Fruit fly (Drosophila melanogaster) whole organism, embryonic: ENCODE results near the gene Prx1.

Experiments
- Awh ChIP-seq: fragments of 200-800 bp; sonication (Bioruptor generic); IDR thresholded peaks from 2 replicates; pipeline ENCODE4, ENCODE4 v1.3.6; 2022; ENCODE audit warnings: missing biosample characterization, missing genetic modification characterization
- B-H2 ChIP-seq: fragments of 200-800 bp; sonication (Bioruptor generic); optimal IDR thresholded peaks from 2 replicates; lab custom pipeline; 2018; ENCODE audit warnings: missing biosample characterization, mild to moderate bottlenecking, missing genetic modification characterization
- CG10366 ChIP-seq: fragments of 200-800 bp; sonication (Bioruptor generic); IDR thresholded peaks from 2 replicates; pipeline ENCODE4 v1.3.6; 2022; ENCODE audit warnings: missing biosample characterization, missing genetic modification characterization
- CG11695 ChIP-seq: fragments of 200-800 bp; sonication (Bioruptor generic); IDR thresholded peaks from 3 replicates; pipeline ENCODE4 v1.3.6; 2022; ENCODE audit warnings: missing biosample characterization, missing genetic modification characterization
- CG12942 ChIP-seq: fragments of 200-800 bp; sonication (Bioruptor generic); optimal IDR thresholded peaks from 3 replicates; lab custom pipeline; 2016; ENCODE audit warnings: missing biosample characterization, missing genetic modification characterization
- CG13287 ChIP-seq: fragments of 200-800 bp; sonication (Bioruptor generic); IDR thresholded peaks from 2 replicates; pipeline ENCODE4 v1.3.6; 2022; ENCODE audit warnings: missing biosample characterization, missing genetic modification characterization; ENCODE audit not compliant: partially characterized antibody
- CG13424 ChIP-seq: fragments of 200-800 bp; sonication (Bioruptor generic); optimal IDR thresholded peaks from 2 replicates; lab custom pipeline; 2019; ENCODE audit warnings: missing biosample characterization, mild to moderate bottlenecking, missing genetic modification characterization, moderate library complexity
- CG17361 ChIP-seq: fragments of 200-800 bp; sonication (Bioruptor generic); IDR thresholded peaks from 3 replicates; pipeline ENCODE4 v1.3.6; 2022; ENCODE audit warnings: missing biosample characterization, missing genetic modification characterization
- CG17568 ChIP-seq: fragments of 200-800 bp; sonication (Bioruptor generic); optimal IDR thresholded peaks from 2 replicates; lab custom pipeline; 2018; ENCODE audit warnings: missing biosample characterization, mild to moderate bottlenecking, missing genetic modification characterization, moderate library complexity
- CG1792 ChIP-seq: fragments of 200-800 bp; sonication (Bioruptor generic); optimal IDR thresholded peaks from 2 replicates; lab custom pipeline; 2016; ENCODE audit warnings: missing biosample characterization, missing genetic modification characterization
- CG18262 ChIP-seq: fragments of 200-800 bp; optimal IDR thresholded peaks from 3 replicates; lab custom pipeline; 2019; ENCODE audit warnings: missing biosample characterization, mild to moderate bottlenecking, missing genetic modification characterization, moderate library complexity
- CG2712 ChIP-seq: fragments of 200-800 bp; optimal IDR thresholded peaks from 3 replicates; lab custom pipeline; 2019; ENCODE audit warnings: missing biosample characterization, mild to moderate bottlenecking, missing genetic modification characterization, moderate library complexity
- CG2875 ChIP-seq: fragments of 200-800 bp; sonication (Bioruptor generic); optimal IDR thresholded peaks from 2 replicates; lab custom pipeline; 2017; ENCODE audit warnings: missing biosample characterization, mild to moderate bottlenecking, missing genetic modification characterization, missing genetic modification reagents
- CG3065 ChIP-seq: fragments of 200-800 bp; sonication (Bioruptor generic); optimal IDR thresholded peaks from 2 replicates; lab custom pipeline; 2016; ENCODE audit warnings: missing biosample characterization, missing genetic modification characterization
- CG31441 ChIP-seq: fragments of 200-800 bp; sonication (Bioruptor generic); IDR thresholded peaks from 2 replicates; pipeline ENCODE4 v1.3.6; 2022; ENCODE audit warnings: missing biosample characterization, missing genetic modification characterization
- CG42726 ChIP-seq: fragments of 200-800 bp; sonication (Bioruptor generic); IDR thresholded peaks from 2 replicates; pipeline ENCODE4 v1.3.6; 2022; ENCODE audit warnings: missing biosample characterization, missing genetic modification characterization; ENCODE audit not compliant: partially characterized antibody
- CG4424 ChIP-seq: fragments of 200-800 bp; sonication (Bioruptor generic); optimal IDR thresholded peaks from 3 replicates; lab custom pipeline; 2016; ENCODE audit warnings: missing biosample characterization, missing genetic modification characterization
- CG6272 ChIP-seq: fragments of 200-800 bp; sonication (Bioruptor generic); IDR thresholded peaks from 2 replicates; pipeline ENCODE4 v1.3.6; 2022; ENCODE audit warnings: missing biosample characterization, missing genetic modification characterization
- CG6654 ChIP-seq: fragments of 200-800 bp; sonication (Bioruptor generic); optimal IDR thresholded peaks from 2 replicates; lab custom pipeline; 2017; ENCODE audit warnings: missing biosample characterization, mild to moderate bottlenecking, missing genetic modification characterization
- CG8089 ChIP-seq: fragments of 200-800 bp; sonication (Bioruptor generic); optimal IDR thresholded peaks from 3 replicates; lab custom pipeline; 2016; ENCODE audit warnings: missing biosample characterization, missing genetic modification characterization
- CG8924 ChIP-seq: fragments of 200-800 bp; optimal IDR thresholded peaks from 3 replicates; lab custom pipeline; 2019; ENCODE audit warnings: missing biosample characterization, mild to moderate bottlenecking, missing genetic modification characterization, moderate library complexity
- CG9609 ChIP-seq: fragments of 200-800 bp; sonication (Bioruptor generic); optimal IDR thresholded peaks from 3 replicates; lab custom pipeline; 2016; ENCODE audit warnings: missing biosample characterization, missing genetic modification characterization
- CG9876 ChIP-seq: fragments of 200-800 bp; sonication (Bioruptor generic); optimal IDR thresholded peaks from 2 replicates; lab custom pipeline; 2016; ENCODE audit warnings: missing biosample characterization, missing genetic modification characterization
- CG9932 ChIP-seq: fragments of 200-800 bp; sonication (Bioruptor generic); IDR thresholded peaks from 2 replicates; pipeline ENCODE4 v1.3.6; 2022; ENCODE audit warnings: missing biosample characterization, missing genetic modification characterization
- Chrac-16 ChIP-seq: fragments of 200-800 bp; sonication (Bioruptor generic); optimal IDR thresholded peaks from 3 replicates; lab custom pipeline; 2016; ENCODE audit warnings: missing biosample characterization, missing genetic modification characterization
- Ets97D ChIP-seq: fragments of 200-800 bp; sonication (Bioruptor generic); optimal IDR thresholded peaks from 3 replicates; lab custom pipeline; 2016; ENCODE audit warnings: missing biosample characterization, missing genetic modification characterization
- H15 ChIP-seq: fragments of 200-800 bp; sonication (Bioruptor generic); IDR thresholded peaks from 3 replicates; pipeline ENCODE4 v1.3.6; 2022; ENCODE audit warnings: missing biosample characterization, missing genetic modification characterization
- H2.0 ChIP-seq: fragments of 200-800 bp; sonication (Bioruptor generic); IDR thresholded peaks from 2 replicates; pipeline ENCODE4 v1.3.6; 2022; ENCODE audit warnings: missing biosample characterization, missing genetic modification characterization
- HmgD ChIP-seq: fragments of 200-800 bp; sonication (Bioruptor generic); optimal IDR thresholded peaks from 3 replicates; lab custom pipeline; 2016; ENCODE audit warnings: missing biosample characterization, missing genetic modification characterization
- Hmx ChIP-seq: fragments of 200-800 bp; sonication (Bioruptor generic); optimal IDR thresholded peaks from 2 replicates; lab custom pipeline; 2016; ENCODE audit warnings: missing biosample characterization, missing genetic modification characterization
- Hr78 ChIP-seq, 2 experiments: fragments of 200-800 bp in 1 of 2; fragments of >200 bp in 1 of 2; sonication (Bioruptor generic) in 1 of 2; optimal IDR thresholded peaks; 2 replicates each; lab custom pipeline; 2017 to 2019; ENCODE audit warnings: missing biosample characterization in 2 of 2, missing genetic modification characterization in 2 of 2, mild to moderate bottlenecking in 1 of 2, moderate library complexity in 1 of 2
- MBD-R2 ChIP-seq: fragments of 200-800 bp; sonication (Bioruptor generic); IDR thresholded peaks from 2 replicates; pipeline ENCODE4 v1.3.6; 2022; ENCODE audit warnings: missing biosample characterization, missing genetic modification characterization
- MESR4 ChIP-seq: fragments of 200-800 bp; sonication (Bioruptor generic); optimal IDR thresholded peaks from 2 replicates; lab custom pipeline; 2018; ENCODE audit warnings: missing biosample characterization, mild to moderate bottlenecking, missing genetic modification characterization, moderate library complexity
- Pdp1 ChIP-seq, 2 experiments: fragments of 200-800 bp; sonication (Bioruptor generic); optimal IDR thresholded peaks; 3 replicates each; lab custom pipeline; 2016; ENCODE audit warnings: missing biosample characterization in 2 of 2, missing genetic modification characterization in 2 of 2, mild to moderate bottlenecking in 1 of 2, moderate library complexity in 1 of 2
- Sin3A ChIP-seq: fragments of >200 bp; optimal IDR thresholded peaks from 2 replicates; lab custom pipeline; 2018
- Six4 ChIP-seq: fragments of 200-800 bp; sonication (Bioruptor generic); optimal IDR thresholded peaks from 2 replicates; lab custom pipeline; 2016; ENCODE audit warnings: missing biosample characterization, missing genetic modification characterization
- Sry-δ ChIP-seq: fragments of 200-800 bp; sonication (Bioruptor generic); optimal IDR thresholded peaks from 2 replicates; lab custom pipeline; 2016; ENCODE audit warnings: missing biosample characterization, missing genetic modification characterization
- bab2 ChIP-seq: fragments of 200-800 bp; sonication (Bioruptor generic); optimal IDR thresholded peaks from 2 replicates; lab custom pipeline; 2016; ENCODE audit warnings: missing biosample characterization, missing genetic modification characterization
- bbx ChIP-seq: fragments of 200-800 bp; sonication (Bioruptor generic); IDR thresholded peaks from 2 replicates; pipeline ENCODE4 v1.3.6; 2022; ENCODE audit warnings: missing biosample characterization, missing genetic modification characterization; ENCODE audit not compliant: partially characterized antibody
- ftz-f1 ChIP-seq: fragments of 200-800 bp; sonication (Bioruptor generic); optimal IDR thresholded peaks from 2 replicates; lab custom pipeline; 2016; ENCODE audit warnings: missing biosample characterization, missing genetic modification characterization
- gcm2 ChIP-seq: fragments of 200-800 bp; sonication (Bioruptor generic); optimal IDR thresholded peaks from 2 replicates; lab custom pipeline; 2016; ENCODE audit warnings: missing biosample characterization, missing genetic modification characterization
- ken ChIP-seq: fragments of 200-800 bp; sonication (Bioruptor generic); IDR thresholded peaks from 3 replicates; pipeline ENCODE4 v1.3.6; 2022; ENCODE audit warnings: missing biosample characterization, missing genetic modification characterization
- lab ChIP-seq: fragments of 200-800 bp; sonication (Bioruptor generic); optimal IDR thresholded peaks from 3 replicates; lab custom pipeline; 2017; ENCODE audit warnings: missing biosample characterization, missing genetic modification characterization, mild to moderate bottlenecking, moderate library complexity, missing genetic modification reagents
- phol ChIP-seq: fragments of 200-800 bp; sonication (Bioruptor generic); optimal IDR thresholded peaks from 3 replicates; lab custom pipeline; 2018; ENCODE audit warnings: missing biosample characterization, mild to moderate bottlenecking, missing genetic modification characterization, moderate library complexity
- pum ChIP-seq: fragments of 200-800 bp; sonication (Bioruptor generic); optimal IDR thresholded peaks from 2 replicates; lab custom pipeline; 2016; ENCODE audit warnings: missing biosample characterization, missing genetic modification characterization
- row ChIP-seq: fragments of 200-800 bp; sonication (Bioruptor generic); IDR thresholded peaks from 3 replicates; pipeline ENCODE4 v1.3.6; 2022; ENCODE audit warnings: missing biosample characterization, missing genetic modification characterization
- sima ChIP-seq: fragments of 200-800 bp; sonication (Bioruptor generic); optimal IDR thresholded peaks from 2 replicates; lab custom pipeline; 2016; ENCODE audit warnings: missing biosample characterization, missing genetic modification characterization
- tup ChIP-seq: fragments of 200-800 bp; sonication (Bioruptor generic); optimal IDR thresholded peaks from 2 replicates; lab custom pipeline; 2016; ENCODE audit warnings: missing biosample characterization, mild to moderate bottlenecking, missing genetic modification characterization, moderate library complexity
- zen ChIP-seq: fragments of 200-800 bp; sonication (Bioruptor generic); optimal IDR thresholded peaks from 3 replicates; lab custom pipeline; 2018; ENCODE audit warnings: missing biosample characterization, mild to moderate bottlenecking, missing genetic modification characterization, moderate library complexity

The Prx1 gene

DNA sequence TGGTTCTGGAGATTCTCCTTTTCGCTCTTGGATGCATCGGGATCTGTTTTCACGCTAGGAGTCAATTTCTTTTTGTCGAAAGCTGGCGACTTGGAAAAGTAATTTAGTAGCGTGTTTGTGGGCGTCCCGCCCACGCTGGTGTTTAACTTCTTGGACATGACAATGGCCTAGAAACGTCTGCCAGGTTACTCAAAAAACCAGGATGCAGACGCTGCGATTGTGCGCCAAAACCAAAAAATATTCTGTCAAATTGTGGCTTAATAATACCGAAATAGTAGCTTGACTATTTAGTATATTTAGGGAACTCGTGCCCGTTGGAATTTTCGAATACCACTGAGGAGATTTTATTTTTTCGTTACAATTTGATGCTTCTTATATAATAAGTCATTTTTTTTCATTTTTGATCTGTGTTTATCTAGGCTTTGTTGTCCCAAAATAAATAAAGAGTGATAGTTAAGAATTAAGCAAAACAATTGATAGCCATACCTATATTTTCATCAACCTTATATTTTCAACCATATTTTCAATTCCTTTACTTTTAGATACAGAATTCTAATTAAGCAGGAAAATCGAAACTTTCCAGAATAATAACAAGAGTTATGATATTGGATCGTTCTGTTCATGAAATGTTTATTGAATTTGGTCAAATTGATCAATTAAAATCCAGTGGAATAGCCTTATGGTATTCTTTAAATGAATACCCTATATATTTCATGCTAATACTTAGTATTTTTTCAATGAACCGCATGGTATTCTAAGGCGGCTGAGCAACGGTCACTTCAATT is 49.1 kb upstream of the Prx1 start, which contains the start of the genes Msh6 and Prp31 (continued):
- TF ChIP-seq CG42726 (no peak), gcm2 (GFP tag; lab: Kevin White, UChicago) (no peak), CG13287 (GFP tag; lab: Robert Waterston, UW) (no peak), Hmx (GFP tag; lab: Kevin White, UChicago) (peak; percentile 63), CG18262 (peak; percentile 70), CG1792 (GFP tag; lab: Kevin White, UChicago) (peak; percentile 31), Chrac-16 (GFP tag; lab: Kevin White, UChicago) (peak; percentile 79), CG9932 (peak; percentile 67), CG8924 (tag; lab: Kevin White, UChicago) (peak; percentile 74), H15 (GFP tag; lab: Robert Waterston, UW) (peak; percentile 27; the same call in 1 of the 3 replicates), ftz-f1 (no peak), CG11695 (GFP tag; lab: Robert Waterston, UW) (no peak), bbx (GFP tag; lab: Robert Waterston, UW) (no peak), MESR4 (peak; percentile 1), CG9876 (GFP tag; lab: Kevin White, UChicago) (peak; percentile 40), CG13424 (tag; lab: Kevin White, UChicago) (peak; percentile 81), Six4 (GFP tag; lab: Kevin White, UChicago) (peak; percentile 68), CG17361 (GFP tag; lab: Robert Waterston, UW) (peak; percentile 82), CG3065 (no peak), Awh (GFP tag; lab: Robert Waterston, UW) (no peak), pum (peak; percentile 69), CG8089 (peak; percentile 18), phol (tag; lab: Kevin White, UChicago) (peak; percentile 87), CG6654 (GFP tag; lab: Kevin White, UChicago) (peak; percentile 44), CG10366 (GFP tag; lab: Robert Waterston, UW) (peak; percentile 64), Ets97D (GFP tag; lab: Kevin White, UChicago) (no peak), zen (peak; percentile 53), CG2712 (tag; lab: Kevin White, UChicago) (peak; percentile 59), sima (GFP tag; lab: Kevin White, UChicago) (no peak), ken (GFP tag; lab: Robert Waterston, UW) (peak; percentile 39; the same call in 1 of the 3 replicates), CG9609 (GFP tag; lab: Kevin White, UChicago) (peak; percentile 72), CG2875 (GFP tag; lab: Kevin White, UChicago) (no peak), CG4424 (GFP tag; lab: Kevin White, UChicago) (peak; percentile 74), tup (GFP tag; lab: Kevin White, UChicago) (no peak), CG6272 (GFP tag; lab: Robert Waterston, UW) (peak; percentile 26; the same call in 1 of the 2 replicates), Pdp1 (GFP tag; optimal IDR thresholded peaks at IDR 0.05; lab: Kevin White, UChicago) (peak; percentile 58 to 94), row (GFP tag; lab: Robert Waterston, UW) (peak; percentile 82), HmgD (GFP tag; lab: Kevin White, UChicago) (peak; percentile 17), H2.0 (GFP tag; lab: Robert Waterston, UW) (0 out of 2 replicates have a peak, but pooled peaks have one; percentile 32), CG31441 (GFP tag; lab: Robert Waterston, UW) (peak; percentile 59; the same call in 1 of the 2 replicates), B-H2 (peak; percentile 49), bab2 (GFP tag; lab: Kevin White, UChicago) (peak; percentile 75), Hr78 (GFP tag; optimal IDR thresholded peaks at IDR 0.05; lab: Kevin White, UChicago) (no peak), Sry-δ (GFP tag; lab: Kevin White, UChicago) (peak; percentile 48), CG12942 (GFP tag; lab: Kevin White, UChicago) (peak; percentile 55), lab (no peak), MBD-R2 (GFP tag; lab: Robert Waterston, UW) (no peak; the same call in 1 of the 2 replicates), CG17568 (GFP tag; lab: Kevin White, UChicago) (no peak), Sin3A (no peak)
